Worm (Caenorhabditis elegans) whole organism, L2 larva: ENCODE data around the gene rho-1.

Source experiments
- C34F6.9 ChIP-seq: fragments of 150-350 bp; optimal IDR thresholded peaks from 2 replicates; lab custom pipeline; 2014; ENCODE audit warnings: missing biosample characterization, missing genetic modification characterization
- F13H6.1 ChIP-seq: sonication (generic microtip); optimal IDR thresholded peaks from 2 replicates; lab custom pipeline; 2016; ENCODE audit warnings: missing genetic modification characterization, missing compliant biosample characterization
- R02D3.7 ChIP-seq: fragments of 150-350 bp; optimal IDR thresholded peaks from 2 replicates; lab custom pipeline; 2014; ENCODE audit warnings: missing biosample characterization, missing genetic modification characterization
- Y55F3AM.14 ChIP-seq: fragments of 200-800 bp; sonication (Bioruptor generic); optimal IDR thresholded peaks from 2 replicates; lab custom pipeline; 2018; ENCODE audit warnings: mild to moderate bottlenecking, missing genetic modification characterization, missing compliant biosample characterization
- ZK546.5 ChIP-seq: sonication (generic microtip); optimal IDR thresholded peaks from 2 replicates; lab custom pipeline; 2017; ENCODE audit warnings: missing biosample characterization, missing genetic modification characterization
- alr-1 ChIP-seq: fragments of 150-350 bp; optimal IDR thresholded peaks from 2 replicates; lab custom pipeline; 2014; ENCODE audit warnings: missing biosample characterization, missing genetic modification characterization
- aly-2 ChIP-seq: fragments of 150-350 bp; optimal IDR thresholded peaks from 2 replicates; lab custom pipeline; 2014; ENCODE audit warnings: missing biosample characterization, missing genetic modification characterization
- ama-1 ChIP-seq: fragments of 150-350 bp; optimal IDR thresholded peaks from 2 replicates; lab custom pipeline; 2018; ENCODE audit warnings: inconsistent platforms
- blmp-1 ChIP-seq: sonication (generic microtip); optimal IDR thresholded peaks from 2 replicates; lab custom pipeline; 2017; ENCODE audit warnings: missing genetic modification characterization, mild to moderate bottlenecking, missing compliant biosample characterization, antibody characterized with exemption, moderate library complexity; ENCODE audit not compliant: insufficient read depth
- ceh-16 ChIP-seq: fragments of 150-350 bp; optimal IDR thresholded peaks from 2 replicates; lab custom pipeline; 2014; ENCODE audit warnings: missing biosample characterization, missing genetic modification characterization
- ceh-82 ChIP-seq: fragments of 150-350 bp; optimal IDR thresholded peaks from 2 replicates; lab custom pipeline; 2014; ENCODE audit warnings: missing biosample characterization, missing genetic modification characterization
- crh-2 ChIP-seq: sonication (generic microtip); optimal IDR thresholded peaks from 2 replicates; lab custom pipeline; 2017; ENCODE audit warnings: missing biosample characterization, missing genetic modification characterization
- dmd-4 ChIP-seq: sonication (generic microtip); optimal IDR thresholded peaks from 2 replicates; lab custom pipeline; 2017; ENCODE audit warnings: missing biosample characterization, missing genetic modification characterization
- elt-1 ChIP-seq: fragments of 150-350 bp; optimal IDR thresholded peaks from 2 replicates; lab custom pipeline; 2014; ENCODE audit warnings: missing biosample characterization, missing genetic modification characterization
- elt-3 ChIP-seq: sonication (generic microtip); optimal IDR thresholded peaks from 2 replicates; lab custom pipeline; 2017; ENCODE audit warnings: missing biosample characterization, missing genetic modification characterization
- fos-1 ChIP-seq: fragments of 150-350 bp; optimal IDR thresholded peaks from 2 replicates; lab custom pipeline; 2014; ENCODE audit warnings: missing biosample characterization, missing genetic modification characterization
- gmeb-1 ChIP-seq: fragments of 150-350 bp; optimal IDR thresholded peaks from 2 replicates; lab custom pipeline; 2014; ENCODE audit warnings: missing biosample characterization, missing genetic modification characterization
- lin-11 ChIP-seq: fragments of 150-350 bp; sonication (generic microtip); optimal IDR thresholded peaks from 2 replicates; lab custom pipeline; 2014; ENCODE audit warnings: missing biosample characterization, missing genetic modification characterization, inconsistent platforms, mixed read lengths
- lin-13 ChIP-seq: fragments of 150-350 bp; optimal IDR thresholded peaks from 2 replicates; lab custom pipeline; 2014; ENCODE audit warnings: missing biosample characterization, missing genetic modification reagents, missing genetic modification characterization
- lin-39 ChIP-seq: fragments of 150-350 bp; optimal IDR thresholded peaks from 2 replicates; lab custom pipeline; 2014; ENCODE audit warnings: missing biosample characterization, missing genetic modification reagents, missing genetic modification characterization
- lsy-2 ChIP-seq, 2 experiments: fragments of 150-350 bp in 1 of 2; sonication (generic microtip) in 1 of 2; optimal IDR thresholded peaks; 2 replicates each; lab custom pipeline; 2014 to 2017; ENCODE audit warnings: missing biosample characterization in 2 of 2, missing genetic modification characterization in 2 of 2
- mab-5 ChIP-seq: fragments of 150-350 bp; optimal IDR thresholded peaks from 2 replicates; lab custom pipeline; 2014; ENCODE audit warnings: missing biosample characterization, missing genetic modification characterization
- mbf-1 ChIP-seq: sonication (generic microtip); optimal IDR thresholded peaks from 2 replicates; lab custom pipeline; 2017; ENCODE audit warnings: missing biosample characterization, missing genetic modification characterization
- nhr-10 ChIP-seq: sonication (generic microtip); optimal IDR thresholded peaks from 2 replicates; lab custom pipeline; 2017; ENCODE audit warnings: missing biosample characterization, missing genetic modification characterization
- nhr-11 ChIP-seq: fragments of 150-350 bp; optimal IDR thresholded peaks from 2 replicates; lab custom pipeline; 2014; ENCODE audit warnings: missing biosample characterization, missing genetic modification characterization
- nhr-129 ChIP-seq: fragments of 150-350 bp; optimal IDR thresholded peaks from 2 replicates; lab custom pipeline; 2014; ENCODE audit warnings: missing biosample characterization, missing genetic modification characterization
- nhr-21 ChIP-seq: fragments of 150-350 bp; optimal IDR thresholded peaks from 2 replicates; lab custom pipeline; 2014; ENCODE audit warnings: missing biosample characterization, missing genetic modification characterization
- nhr-237 ChIP-seq: fragments of 150-350 bp; optimal IDR thresholded peaks from 2 replicates; lab custom pipeline; 2014; ENCODE audit warnings: missing biosample characterization, missing genetic modification characterization
- nhr-25 ChIP-seq: fragments of 150-350 bp; sonication (generic microtip); optimal IDR thresholded peaks from 3 replicates; lab custom pipeline; 2014; ENCODE audit warnings: missing biosample characterization, missing genetic modification characterization
- nhr-6 ChIP-seq: fragments of 150-350 bp; optimal IDR thresholded peaks from 2 replicates; lab custom pipeline; 2014; ENCODE audit warnings: missing biosample characterization, missing genetic modification characterization
- peb-1 ChIP-seq: fragments of 150-350 bp; optimal IDR thresholded peaks from 2 replicates; lab custom pipeline; 2014; ENCODE audit warnings: missing biosample characterization, missing genetic modification characterization
- sem-4 ChIP-seq: fragments of 150-350 bp; optimal IDR thresholded peaks from 2 replicates; lab custom pipeline; 2014; ENCODE audit warnings: missing biosample characterization, missing genetic modification reagents, missing genetic modification characterization
- skn-1 ChIP-seq: sonication (generic microtip); optimal IDR thresholded peaks from 2 replicates; lab custom pipeline; 2017; ENCODE audit warnings: missing biosample characterization, missing genetic modification characterization
- snpc-4 ChIP-seq: fragments of 150-350 bp; optimal IDR thresholded peaks from 2 replicates; lab custom pipeline; 2014; ENCODE audit warnings: missing biosample characterization, missing genetic modification characterization
- unc-39 ChIP-seq: fragments of 150-350 bp; optimal IDR thresholded peaks from 2 replicates; lab custom pipeline; 2014; ENCODE audit warnings: missing biosample characterization, missing genetic modification characterization
- unc-55 ChIP-seq: fragments of 150-350 bp; sonication (generic microtip); optimal IDR thresholded peaks from 3 replicates; lab custom pipeline; 2014; ENCODE audit warnings: missing biosample characterization, missing genetic modification reagents, missing genetic modification characterization
- zag-1 ChIP-seq: fragments of 150-350 bp; optimal IDR thresholded peaks from 2 replicates; lab custom pipeline; 2014; ENCODE audit warnings: missing biosample characterization, missing genetic modification characterization
- ztf-11 ChIP-seq: sonication (generic microtip); optimal IDR thresholded peaks from 2 replicates; lab custom pipeline; 2017; ENCODE audit warnings: missing biosample characterization, missing genetic modification characterization
- ztf-4 ChIP-seq: fragments of 150-350 bp; optimal IDR thresholded peaks from 2 replicates; lab custom pipeline; 2014; ENCODE audit warnings: missing biosample characterization, missing genetic modification characterization

The rho-1 gene

ce11 chrIV:16505632-16506203 lies 16.9 kb upstream of the rho-1 start, which contains the start of gene zip-7:
Gene zip-7 (minus strand): TSS chrIV:16505682.
- TF ChIP-seq nhr-21: no peak
- TF ChIP-seq unc-39 (tag; lab: Kevin White, UChicago): no peak
- no peak for TF ChIP-seq nhr-6
- no peak for TF ChIP-seq alr-1 (tag; lab: Kevin White, UChicago)
- no peak for TF ChIP-seq mbf-1 (tag; lab: Kevin White, UChicago)
- no peak for TF ChIP-seq aly-2
- TF ChIP-seq Y55F3AM.14 (GFP tag; lab: Kevin White, UChicago): no peak
- TF ChIP-seq fos-1 (tag; lab: Kevin White, UChicago): no peak
- TF ChIP-seq peb-1 (tag; lab: Kevin White, UChicago): no peak
- no peak for TF ChIP-seq sem-4
- no peak for TF ChIP-seq elt-3 (tag; lab: Kevin White, UChicago)
- no peak for TF ChIP-seq ztf-11 (tag; lab: Kevin White, UChicago)
- TF ChIP-seq blmp-1: no peak
- TF ChIP-seq ama-1 (lab: Kevin White, UChicago): no peak
- no peak for TF ChIP-seq elt-1 (tag; lab: Kevin White, UChicago)
- no peak for TF ChIP-seq zag-1 (tag; lab: Kevin White, UChicago)
- no peak for TF ChIP-seq ceh-16
- no peak for TF ChIP-seq skn-1
- no peak for TF ChIP-seq crh-2
- TF ChIP-seq, all 48 proteins: peak for 0

- TF ChIP-seq crh-2: no peak
- TF ChIP-seq dmd-4 (tag; lab: Kevin White, UChicago): no peak
- TF ChIP-seq skn-1: no peak
- no peak for TF ChIP-seq nhr-237
- TF ChIP-seq C34F6.9 (tag; lab: Kevin White, UChicago): no peak
- no peak for TF ChIP-seq sem-4
- no peak for TF ChIP-seq nhr-129 (tag; lab: Kevin White, UChicago)
- no peak for TF ChIP-seq nhr-25 (tag; lab: Kevin White, UChicago)
- TF ChIP-seq lin-39 (tag; lab: Kevin White, UChicago): no peak
These were observed 14.9 kb upstream of the rho-1 start for ce11 chrIV:16503590-16504217.

ce11 chrIV:16503049-16503448 lies 14.2 kb upstream of the rho-1 start:
- TF ChIP-seq mab-5 (no peak), snpc-4 (tag; lab: Kevin White, UChicago) (no peak), mbf-1 (tag; lab: Kevin White, UChicago) (no peak), blmp-1 (no peak), lin-11 (tag; lab: Kevin White, UChicago) (no peak), lsy-2 (tag; optimal IDR thresholded peaks at IDR 0.05; lab: Kevin White, UChicago) (no peak)

ce11 chrIV:16502387-16502786 lies 13.6 kb upstream of the rho-1 start:
- TF ChIP-seq blmp-1: no peak
- TF ChIP-seq skn-1: no peak
- TF ChIP-seq nhr-10 (tag; lab: Kevin White, UChicago): no peak
- TF ChIP-seq alr-1 (tag; lab: Kevin White, UChicago): no peak
- TF ChIP-seq ceh-82 (tag; lab: Kevin White, UChicago): no peak
- no peak for TF ChIP-seq lin-11 (tag; lab: Kevin White, UChicago)
- no peak for TF ChIP-seq ceh-16
- no peak for TF ChIP-seq zag-1 (tag; lab: Kevin White, UChicago)
- TF ChIP-seq ztf-4 (tag; lab: Kevin White, UChicago): no peak
- no peak for TF ChIP-seq R02D3.7
- TF ChIP-seq lin-39 (tag; lab: Kevin White, UChicago): no peak
- no peak for TF ChIP-seq gmeb-1 (tag; lab: Kevin White, UChicago)
- no peak for TF ChIP-seq lin-13 (GFP tag; lab: Kevin White, UChicago)
- TF ChIP-seq unc-55 (GFP tag; lab: Kevin White, UChicago): no peak
- no peak for TF ChIP-seq nhr-11 (tag; lab: Kevin White, UChicago)
- no peak for TF ChIP-seq nhr-25 (tag; lab: Kevin White, UChicago)
- TF ChIP-seq F13H6.1 (tag; lab: Kevin White, UChicago): no peak
- TF ChIP-seq snpc-4 (tag; lab: Kevin White, UChicago): no peak
- no peak for TF ChIP-seq nhr-129 (tag; lab: Kevin White, UChicago)
- TF ChIP-seq ZK546.5 (tag; lab: Kevin White, UChicago): no peak
